Worm (Caenorhabditis elegans) whole organism, early embryonic: Measurements from ENCODE around the gene nhr-126.

ENCODE experiments used
- B0310.2 ChIP-seq: sonication (generic microtip); optimal IDR thresholded peaks from 2 replicates; lab custom pipeline; 2016; ENCODE audit warnings: mild to moderate bottlenecking, missing genetic modification characterization, missing compliant biosample characterization
- F13C5.2 ChIP-seq: sonication (generic microtip); optimal IDR thresholded peaks from 2 replicates; lab custom pipeline; 2017; ENCODE audit warnings: mild to moderate bottlenecking, missing genetic modification characterization, inconsistent platforms, missing compliant biosample characterization
- aly-1 ChIP-seq: sonication (generic microtip); optimal IDR thresholded peaks from 2 replicates; lab custom pipeline; 2016; ENCODE audit warnings: missing genetic modification characterization, missing compliant biosample characterization
- ama-1 ChIP-seq: fragments of 150-350 bp; optimal IDR thresholded peaks from 2 replicates; lab custom pipeline; 2014
- ceh-13 ChIP-seq: fragments of 200-800 bp; sonication (Bioruptor generic); optimal IDR thresholded peaks from 2 replicates; lab custom pipeline; 2018; ENCODE audit warnings: mild to moderate bottlenecking, missing genetic modification characterization, missing compliant biosample characterization
- ceh-36 ChIP-seq: sonication (generic microtip); optimal IDR thresholded peaks from 2 replicates; lab custom pipeline; 2016; ENCODE audit warnings: missing genetic modification characterization, inconsistent platforms, missing compliant biosample characterization
- ets-7 ChIP-seq: sonication (generic microtip); optimal IDR thresholded peaks from 2 replicates; lab custom pipeline; 2016; ENCODE audit warnings: missing genotype, missing genetic modification characterization, missing compliant biosample characterization
- flt-1 ChIP-seq: fragments of 200-800 bp; sonication (Bioruptor generic); IDR thresholded peaks from 2 replicates; pipeline ENCODE4 v1.3.6; 2022; ENCODE audit warnings: missing genetic modification characterization, missing compliant biosample characterization
- hmbx-1 ChIP-seq: sonication (generic microtip); optimal IDR thresholded peaks from 2 replicates; lab custom pipeline; 2016; ENCODE audit warnings: mild to moderate bottlenecking, missing genetic modification characterization, missing compliant biosample characterization
- hmg-4 ChIP-seq: fragments of 200-800 bp; sonication (Bioruptor generic); optimal IDR thresholded peaks from 2 replicates; lab custom pipeline; 2018; ENCODE audit warnings: mild to moderate bottlenecking, missing genetic modification characterization, missing compliant biosample characterization
- hnd-1 ChIP-seq: sonication (generic microtip); optimal IDR thresholded peaks from 2 replicates; lab custom pipeline; 2016; ENCODE audit warnings: missing genetic modification characterization, missing compliant biosample characterization
- pes-1 ChIP-seq: fragments of 200-800 bp; sonication (Bioruptor generic); IDR thresholded peaks from 2 replicates; pipeline ENCODE4 v1.3.6; 2022; ENCODE audit warnings: missing genetic modification reagents, missing genetic modification characterization, missing compliant biosample characterization
- scrt-1 ChIP-seq: fragments of 200-800 bp; sonication (Bioruptor generic); IDR thresholded peaks from 2 replicates; pipeline ENCODE4 v1.3.6; 2022; ENCODE audit warnings: missing genetic modification characterization, missing compliant biosample characterization
- sea-1 ChIP-seq: fragments of 200-800 bp; sonication (Bioruptor generic); conservative IDR thresholded peaks from 2 replicates; pipeline ENCODE4 v1.3.6; 2022; ENCODE audit warnings: missing genetic modification characterization, missing compliant biosample characterization
- tbx-11 ChIP-seq: fragments of 200-800 bp; sonication (Bioruptor generic); IDR thresholded peaks from 2 replicates; pipeline ENCODE4 v1.3.6; 2022; ENCODE audit warnings: missing genetic modification characterization, missing compliant biosample characterization
- tbx-37 ChIP-seq: fragments of 200-800 bp; sonication (Bioruptor generic); conservative IDR thresholded peaks from 2 replicates; pipeline ENCODE4 v1.3.6; 2022; ENCODE audit warnings: missing genetic modification reagents, missing genetic modification characterization, missing compliant biosample characterization
- tra-4 ChIP-seq: sonication (generic microtip); optimal IDR thresholded peaks from 2 replicates; lab custom pipeline; 2017; ENCODE audit warnings: missing genetic modification characterization, missing compliant biosample characterization

nhr-126 gene

DNA sequence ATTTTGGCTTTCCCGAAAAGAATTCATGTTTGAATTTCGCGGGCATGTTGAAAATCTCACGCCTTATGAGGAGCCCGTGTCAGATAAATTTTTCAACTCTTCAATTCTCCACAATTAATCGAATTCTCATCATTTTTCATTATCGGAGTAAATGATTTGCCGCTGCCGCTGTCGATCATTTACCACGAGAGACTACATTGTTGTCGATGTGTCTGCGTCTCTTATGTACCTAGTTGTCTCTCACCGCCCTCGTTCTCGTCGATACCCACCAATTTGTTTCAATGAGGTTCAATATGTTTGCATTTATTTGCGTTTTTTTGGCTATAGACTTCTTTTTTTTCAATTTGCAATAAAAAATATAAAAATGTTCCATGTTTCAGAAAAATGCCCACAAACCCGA lies 36.8 kb upstream of the nhr-126 start, which contains the start of gene nhr-13:
TSS of gene nhr-13 (plus strand) at position 369 of the 400 bp plus-strand sequence.
- TF ChIP-seq tra-4 (tag; lab: Kevin White, UChicago) = no peak
- TF ChIP-seq tbx-11 = no peak
- no peak for TF ChIP-seq tbx-37 (GFP tag; lab: Robert Waterston, UW)
- TF ChIP-seq aly-1 = no peak
- no peak for TF ChIP-seq ama-1 (lab: Kevin White, UChicago)
- TF ChIP-seq sea-1 (GFP tag; lab: Robert Waterston, UW) = no peak
- no peak for TF ChIP-seq F13C5.2 (tag; lab: Kevin White, UChicago)
- TF ChIP-seq pes-1 = no peak
- no peak for TF ChIP-seq ceh-13 (GFP tag; lab: Kevin White, UChicago)
- no peak for TF ChIP-seq scrt-1
- TF ChIP-seq hmbx-1 (tag; lab: Kevin White, UChicago) = no peak
- TF ChIP-seq flt-1 (GFP tag; lab: Robert Waterston, UW) = no peak
- no peak for TF ChIP-seq hmg-4 (GFP tag; lab: Kevin White, UChicago)
- no peak for TF ChIP-seq B0310.2 (tag; lab: Kevin White, UChicago)

DNA sequence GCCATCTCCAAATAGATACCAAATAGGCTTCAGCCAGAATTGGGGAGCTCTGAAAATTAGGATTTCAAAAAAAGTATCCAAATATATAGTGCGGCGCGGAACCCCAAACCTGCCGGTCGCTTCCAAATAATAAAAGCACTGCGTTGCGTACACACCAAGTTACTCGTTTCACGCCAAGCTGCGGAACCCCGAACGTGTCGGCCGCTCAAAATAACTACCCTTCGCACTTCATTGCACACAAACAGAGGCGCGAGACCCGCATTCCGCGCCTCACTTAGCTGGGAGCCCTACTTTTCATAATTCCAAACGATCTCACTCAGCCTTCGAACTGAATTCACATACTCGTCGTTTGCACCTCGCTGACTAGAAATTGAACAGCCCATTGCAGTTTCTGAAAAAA lies 29.3 kb upstream of the nhr-126 start:
- TF ChIP-seq ama-1 (lab: Kevin White, UChicago) (no peak), pes-1 (no peak), ets-7 (tag; lab: Kevin White, UChicago) (no peak), scrt-1 (no peak), hnd-1 (no peak), tbx-37 (GFP tag; lab: Robert Waterston, UW) (no peak), F13C5.2 (tag; lab: Kevin White, UChicago) (no peak), flt-1 (GFP tag; lab: Robert Waterston, UW) (no peak), B0310.2 (tag; lab: Kevin White, UChicago) (no peak), aly-1 (no peak)

DNA sequence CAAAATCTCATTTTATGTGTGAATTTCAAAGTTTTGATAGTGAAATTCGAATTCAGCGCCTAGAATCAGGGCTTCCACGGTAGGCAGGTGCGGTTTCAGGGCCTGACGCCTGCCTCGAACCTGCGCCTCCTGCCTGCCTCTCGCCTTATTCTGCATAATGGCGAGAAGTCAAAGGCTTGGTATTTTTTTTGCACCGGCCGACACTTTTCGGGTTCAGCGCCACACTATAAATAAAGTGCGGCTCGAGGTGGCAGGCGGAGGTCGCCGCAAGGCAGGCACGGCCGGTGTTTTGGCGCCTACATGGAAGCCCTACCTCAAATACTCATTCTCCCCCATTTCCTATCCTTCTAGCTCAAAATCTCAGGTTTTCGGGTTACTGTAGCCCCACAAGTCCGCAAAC lies 28.5 kb upstream of the nhr-126 start:
- TF ChIP-seq F13C5.2 (tag; lab: Kevin White, UChicago) (no peak), ceh-36 (tag; lab: Kevin White, UChicago) (no peak), tbx-37 (GFP tag; lab: Robert Waterston, UW) (no peak), tra-4 (tag; lab: Kevin White, UChicago) (no peak), ama-1 (lab: Kevin White, UChicago) (no peak), scrt-1 (no peak), sea-1 (GFP tag; lab: Robert Waterston, UW) (no peak)

DNA sequence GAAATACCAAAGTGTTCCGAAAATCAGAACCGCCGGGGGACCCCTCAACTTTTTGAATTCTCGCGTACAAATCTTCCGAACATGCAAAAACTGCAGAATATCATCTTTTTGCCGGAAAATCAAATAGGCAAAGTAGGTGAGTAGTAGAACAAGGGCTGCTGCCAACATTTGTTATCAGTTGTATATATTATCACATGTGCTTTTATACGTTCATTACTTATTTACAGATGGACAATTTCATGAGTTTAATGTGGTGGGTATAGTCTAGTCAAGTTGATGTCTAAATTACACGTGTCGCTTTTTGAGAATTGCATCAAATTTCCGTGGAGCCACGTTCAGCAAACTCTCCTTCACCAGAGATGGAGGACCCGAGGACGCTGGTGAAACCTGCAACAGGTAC lies 27.6 kb upstream of the nhr-126 start, which contains the start of gene cyp-32B1:
TSS of gene cyp-32B1 (minus strand) at position 176 of the 400 bp plus-strand sequence.
- TF ChIP-seq pes-1 = no peak
- TF ChIP-seq hnd-1 = no peak
- TF ChIP-seq hmg-4 (GFP tag; lab: Kevin White, UChicago) = no peak
- TF ChIP-seq ets-7 (tag; lab: Kevin White, UChicago) = no peak

DNA sequence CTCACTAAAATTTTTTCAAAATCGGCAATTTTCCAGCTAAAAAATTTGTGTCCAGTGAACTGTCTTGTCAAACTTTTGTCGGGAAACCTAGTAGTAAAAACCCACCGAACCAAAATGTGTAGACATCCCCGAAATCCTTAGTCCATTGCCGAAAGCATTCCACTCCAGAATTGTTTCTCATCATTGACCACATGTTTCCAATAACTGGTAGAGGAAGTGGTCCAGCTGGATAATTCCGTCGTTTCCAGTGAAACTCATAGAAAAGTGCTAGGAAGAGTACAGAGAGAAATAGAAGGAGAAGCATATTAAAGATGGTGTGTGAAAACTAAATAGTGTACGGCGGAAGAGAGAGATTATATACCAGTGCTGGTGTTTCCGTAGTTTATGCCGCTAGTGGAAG lies 24.8 kb upstream of the nhr-126 start, which contains the start of gene cyp-33C12:
TSS of gene cyp-33C12 (minus strand) at position 321 of the 400 bp plus-strand sequence.
- TF ChIP-seq sea-1 (GFP tag; lab: Robert Waterston, UW) = no peak
- no peak for TF ChIP-seq flt-1 (GFP tag; lab: Robert Waterston, UW)

DNA sequence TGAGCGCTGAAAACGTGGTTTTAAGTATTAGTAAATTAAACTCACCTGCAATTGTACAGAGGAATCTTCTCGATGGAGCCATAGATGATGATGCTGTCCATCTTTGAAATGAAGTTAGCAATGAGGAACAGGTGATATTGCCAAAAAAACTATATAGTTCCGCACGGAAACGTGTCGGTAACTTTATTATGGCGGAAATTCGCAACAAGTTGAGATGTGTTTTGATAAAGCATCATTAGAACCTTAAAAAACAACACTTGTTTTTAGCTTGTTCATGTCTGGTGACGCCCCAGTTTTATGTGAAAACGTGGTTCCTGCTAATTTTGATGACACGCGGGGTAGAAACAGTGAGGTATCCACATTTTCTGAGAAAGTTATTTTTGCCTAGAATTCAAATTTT lies 22.7 kb upstream of the nhr-126 start, which contains the start of gene srt-40:
TSS of gene srt-40 (minus strand) at position 101 of the 400 bp plus-strand sequence.
- TF ChIP-seq scrt-1 (no peak), tbx-11 (no peak), pes-1 (no peak), ceh-13 (GFP tag; lab: Kevin White, UChicago) (no peak), tbx-37 (GFP tag; lab: Robert Waterston, UW) (no peak)

DNA sequence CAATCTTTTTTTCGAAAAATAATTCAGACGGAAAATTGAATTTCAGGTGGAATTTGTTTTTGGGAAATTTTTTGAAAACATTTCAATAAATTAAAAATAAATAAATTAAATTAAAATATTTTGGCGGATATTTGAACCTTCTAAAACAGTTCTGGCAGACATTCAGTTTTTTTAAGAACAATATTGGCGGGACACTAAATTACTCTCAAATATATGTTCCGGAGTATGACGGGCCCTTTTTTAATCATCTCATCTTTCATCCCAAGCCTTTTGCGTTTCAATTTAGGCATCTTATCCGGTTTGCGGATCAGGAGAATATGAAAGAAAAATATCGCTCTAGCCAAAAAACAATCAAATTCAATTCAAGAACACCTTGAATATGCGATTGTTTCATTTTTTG lies 22.1 kb upstream of the nhr-126 start, which contains the start of gene svh-11:
TSS of gene svh-11 (plus strand) at position 301 of the 400 bp plus-strand sequence.
- TF ChIP-seq ama-1 (lab: Kevin White, UChicago) (no peak), tbx-11 (no peak), ceh-36 (tag; lab: Kevin White, UChicago) (no peak), hmg-4 (GFP tag; lab: Kevin White, UChicago) (no peak), hnd-1 (no peak), pes-1 (no peak), F13C5.2 (tag; lab: Kevin White, UChicago) (no peak)

DNA sequence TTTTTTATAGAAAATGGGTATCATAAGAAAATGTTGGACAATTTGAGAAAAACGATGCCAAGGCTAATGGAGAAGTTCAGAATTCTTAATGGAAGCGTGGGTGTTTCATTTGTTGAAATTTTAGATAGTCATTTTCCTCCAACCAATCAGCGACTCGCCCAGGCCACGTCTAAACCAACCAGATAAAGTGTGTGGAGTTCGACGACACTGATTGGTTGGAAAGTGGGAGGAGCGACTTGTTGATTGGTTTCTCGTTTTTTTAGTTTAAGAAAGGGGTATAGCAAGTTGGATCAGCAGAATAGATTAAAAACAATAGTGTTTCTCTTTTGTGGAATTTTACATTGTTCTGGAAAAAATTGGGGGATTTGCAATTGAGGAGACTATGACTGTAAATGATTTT lies 21.4 kb upstream of the nhr-126 start:
- TF ChIP-seq hmg-4 (GFP tag; lab: Kevin White, UChicago) (no peak), flt-1 (GFP tag; lab: Robert Waterston, UW) (no peak), tbx-11 (no peak), sea-1 (GFP tag; lab: Robert Waterston, UW) (no peak), scrt-1 (no peak), ama-1 (lab: Kevin White, UChicago) (no peak), B0310.2 (tag; lab: Kevin White, UChicago) (no peak), ets-7 (tag; lab: Kevin White, UChicago) (no peak), aly-1 (no peak), pes-1 (no peak), F13C5.2 (tag; lab: Kevin White, UChicago) (no peak), hnd-1 (no peak), tbx-37 (GFP tag; lab: Robert Waterston, UW) (no peak), hmbx-1 (tag; lab: Kevin White, UChicago) (no peak), tra-4 (tag; lab: Kevin White, UChicago) (no peak)

DNA sequence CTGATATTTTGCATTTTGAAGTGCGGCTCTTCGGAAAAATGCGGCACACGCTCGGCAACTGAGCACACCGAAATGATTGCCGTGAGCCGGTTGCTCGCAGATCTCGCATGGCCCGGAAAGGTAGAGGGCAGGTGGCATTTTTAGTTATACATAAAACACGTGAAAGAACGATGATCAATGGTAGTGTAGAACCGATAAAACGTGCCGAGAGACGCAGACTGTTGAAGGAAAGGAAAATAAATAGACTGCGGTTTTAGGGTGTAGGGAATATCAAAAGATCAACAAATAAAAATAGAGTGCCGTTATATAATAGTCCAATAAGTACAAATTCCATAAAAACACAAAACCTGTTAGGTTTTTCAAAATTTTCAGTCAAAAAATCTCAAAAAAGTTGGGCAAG lies 16.9 kb upstream of the nhr-126 start, which contains the start of gene nhr-133:
TSS of gene nhr-133 (minus strand) at position 183 of the 400 bp plus-strand sequence.
- TF ChIP-seq ceh-36 (tag; lab: Kevin White, UChicago) (no peak), pes-1 (no peak), scrt-1 (no peak), F13C5.2 (tag; lab: Kevin White, UChicago) (no peak), ceh-13 (GFP tag; lab: Kevin White, UChicago) (no peak), hnd-1 (no peak), tra-4 (tag; lab: Kevin White, UChicago) (no peak), tbx-11 (no peak), hmbx-1 (tag; lab: Kevin White, UChicago) (no peak), tbx-37 (GFP tag; lab: Robert Waterston, UW) (no peak), B0310.2 (tag; lab: Kevin White, UChicago) (no peak), aly-1 (no peak), ets-7 (tag; lab: Kevin White, UChicago) (no peak)
